Fruit fly (Drosophila melanogaster): ENCODE data around the gene mus81.

The mus81 gene

dm6 chrX:900725-901345 lies 40.0 kb upstream of the mus81 start (continued):
- TF ChIP-seq CG7963 (GFP tag; IDR thresholded peaks at IDR 0.05; ENCODE audit: partially characterized antibody) (no peak), CG3163 (GFP tag; optimal IDR thresholded peaks at IDR 0.05) (peak; percentile 16), Hsf (GFP tag; optimal IDR thresholded peaks at IDR 0.05) (peak; percentile 80), bbx (GFP tag; IDR thresholded peaks at IDR 0.05; ENCODE audit: partially characterized antibody) (no peak), Awh (GFP tag; IDR thresholded peaks at IDR 0.05) (peak; percentile 57), Drgx (GFP tag; IDR thresholded peaks at IDR 0.05) (peak; percentile 96), pum (GFP tag; optimal IDR thresholded peaks at IDR 0.05) (peak; percentile 84), schlank (tag; optimal IDR thresholded peaks at IDR 0.05) (peak; percentile 47), Sry-β (GFP tag; optimal IDR thresholded peaks at IDR 0.05) (no peak), luna (GFP tag; optimal IDR thresholded peaks at IDR 0.05) (peak; percentile 23), Ptx1 (GFP tag; IDR thresholded peaks at IDR 0.05) (peak; percentile 89), BEAF-32 (GFP tag; optimal IDR thresholded peaks at IDR 0.05) (no peak), GATAe (GFP tag; conservative IDR thresholded peaks at IDR 0.05) (no peak; the same call in 1 of the 2 replicates), exex (tag; optimal IDR thresholded peaks at IDR 0.05) (no peak), CG8388 (GFP tag; optimal IDR thresholded peaks at IDR 0.05) (peak; percentile 74), CG17568 (GFP tag; optimal IDR thresholded peaks at IDR 0.05) (peak; percentile 53), C15 (GFP tag; IDR thresholded peaks at IDR 0.05) (no peak), H2.0 (GFP tag; IDR thresholded peaks at IDR 0.05) (peak; percentile 83), Meics (GFP tag; optimal IDR thresholded peaks at IDR 0.05) (peak; percentile 78), CG13775 (GFP tag; optimal IDR thresholded peaks at IDR 0.05) (peak; percentile 62), CG10321 (GFP tag; IDR thresholded peaks at IDR 0.05) (peak; percentile 45; the same call in 1 of the 2 replicates), CG9437 (GFP tag; optimal IDR thresholded peaks at IDR 0.05) (peak; percentile 45), tgo (GFP tag; IDR thresholded peaks at IDR 0.05) (peak; percentile 84), Optix (GFP tag; IDR thresholded peaks at IDR 0.05) (peak; percentile 74; the same call in 2 of the 3 replicates), Hey (tag; optimal IDR thresholded peaks at IDR 0.05) (no peak), CG14860 (GFP tag; IDR thresholded peaks at IDR 0.05; ENCODE audit: partially characterized antibody) (no peak), CG4730 (GFP tag; IDR thresholded peaks at IDR 0.05) (peak; percentile 54; the same call in 1 of the 2 replicates), Ravus (GFP tag; IDR thresholded peaks at IDR 0.05) (no peak), Hmx (GFP tag; optimal IDR thresholded peaks at IDR 0.05) (no peak), CG2120 (GFP tag; optimal IDR thresholded peaks at IDR 0.05) (peak; percentile 82), CG32532 (GFP tag; IDR thresholded peaks at IDR 0.05) (peak; percentile 81), CG6813 (GFP tag; optimal IDR thresholded peaks at IDR 0.05) (peak; percentile 63), CG1832 (GFP tag; optimal IDR thresholded peaks at IDR 0.05) (no peak), CG4328 (GFP tag; optimal IDR thresholded peaks at IDR 0.05) (peak; percentile 37), Six4 (GFP tag; optimal IDR thresholded peaks at IDR 0.05) (peak; percentile 60), Sin3A (optimal IDR thresholded peaks at IDR 0.05) (no peak), CG7271 (tag; optimal IDR thresholded peaks at IDR 0.05) (no peak), Fer2 (tag; optimal IDR thresholded peaks at IDR 0.05) (peak; percentile 49), CG6683 (GFP tag; optimal IDR thresholded peaks at IDR 0.05) (peak; percentile 36), CG13894 (tag; optimal IDR thresholded peaks at IDR 0.05) (peak; percentile 73), Dad (GFP tag; optimal IDR thresholded peaks at IDR 0.05) (peak; percentile 69), gfzf (GFP tag; optimal IDR thresholded peaks at IDR 0.05) (no peak), gcm2 (GFP tag; optimal IDR thresholded peaks at IDR 0.05) (peak; percentile 37), tll (GFP tag; optimal IDR thresholded peaks at IDR 0.05) (no peak), CG5180 (GFP tag; optimal IDR thresholded peaks at IDR 0.05) (peak; percentile 74), Vsx1 (GFP tag; optimal IDR thresholded peaks at IDR 0.05) (peak; percentile 26), knrl (GFP tag; IDR thresholded peaks at IDR 0.05; ENCODE audit: partially characterized antibody) (no peak), CG2875 (GFP tag; optimal IDR thresholded peaks at IDR 0.05) (peak; percentile 53), CG6765 (GFP tag; optimal IDR thresholded peaks at IDR 0.05) (no peak)
